Fruit fly (Drosophila melanogaster) whole organism, wandering third instar larva: Measurements from ENCODE around the gene nbs.
A peak's percentile ranks its signal among the peaks of the same experiment; 100 is the strongest.

Experiments used
- Abd-B ChIP-seq: fragments of >200 bp; optimal IDR thresholded peaks from 2 replicates; lab custom pipeline; 2017; ENCODE audit warnings: missing biosample characterization, missing genetic modification characterization
- CG9705 ChIP-seq: fragments of 200-800 bp; sonication (Bioruptor generic); optimal IDR thresholded peaks from 2 replicates; lab custom pipeline; 2018; ENCODE audit warnings: missing biosample characterization, mild to moderate bottlenecking, missing genetic modification characterization
- CrebA ChIP-seq: fragments of 200-800 bp; sonication (Bioruptor generic); optimal IDR thresholded peaks from 2 replicates; lab custom pipeline; 2016; ENCODE audit warnings: missing biosample characterization, mild to moderate bottlenecking, missing genetic modification characterization, borderline replicate concordance
- Dif ChIP-seq: fragments of 200-275, 200-300 bp; sonication (Bioruptor generic); optimal IDR thresholded peaks from 2 replicates; lab custom pipeline; 2018; ENCODE audit warnings: missing biosample characterization, missing genetic modification characterization; ENCODE audit not compliant: partially characterized antibody
- GATAd ChIP-seq: sonication (Bioruptor generic); optimal IDR thresholded peaks from 2 replicates; lab custom pipeline; 2016; ENCODE audit warnings: missing biosample characterization, missing genetic modification characterization
- HLH106 ChIP-seq: fragments of 200-800 bp; optimal IDR thresholded peaks from 3 replicates; lab custom pipeline; 2019; ENCODE audit warnings: missing biosample characterization, mild to moderate bottlenecking, missing genetic modification characterization, moderate library complexity
- Hnf4 ChIP-seq: fragments of 200-800 bp; sonication (Bioruptor generic); optimal IDR thresholded peaks from 2 replicates; lab custom pipeline; 2016; ENCODE audit warnings: missing biosample characterization, mild to moderate bottlenecking, missing genetic modification characterization
- Hr78 ChIP-seq: fragments of >200 bp; optimal IDR thresholded peaks from 2 replicates; lab custom pipeline; 2017; ENCODE audit warnings: missing biosample characterization, missing genetic modification characterization
- Myc ChIP-seq: fragments of >200 bp; optimal IDR thresholded peaks from 2 replicates; lab custom pipeline; 2017
- OdsH ChIP-seq: fragments of 200-800 bp; sonication (Bioruptor generic); optimal IDR thresholded peaks from 2 replicates; lab custom pipeline; 2016; ENCODE audit warnings: missing biosample characterization, mild to moderate bottlenecking, missing genetic modification characterization
- Rel ChIP-seq, 2 experiments: fragments of 200-800 bp; sonication (Bioruptor generic) in 1 of 2; optimal IDR thresholded peaks; 2 replicates in 1 of 2; 3 replicates in 1 of 2; lab custom pipeline; 2016 to 2019; ENCODE audit warnings: mild to moderate bottlenecking in 2 of 2, missing biosample characterization in 2 of 2, missing genetic modification characterization in 2 of 2, moderate library complexity in 1 of 2
- Sp1 ChIP-seq: fragments of 200-800 bp; sonication (Bioruptor generic); optimal IDR thresholded peaks from 3 replicates; lab custom pipeline; 2019; ENCODE audit warnings: missing biosample characterization, mild to moderate bottlenecking, missing genetic modification characterization, moderate library complexity
- dl ChIP-seq, 2 experiments: fragments of 175-275, 200-275 bp in 1 of 2; fragments of 200-275 bp in 1 of 2; sonication (Bioruptor generic); optimal IDR thresholded peaks; lab custom pipeline; 2018; ENCODE audit warnings: mild to moderate bottlenecking in 2 of 2, missing biosample characterization in 2 of 2, missing genetic modification characterization in 2 of 2, moderate library complexity in 2 of 2; ENCODE audit not compliant: partially characterized antibody in 2 of 2, insufficient read depth in 1 of 2
- dmrt93B ChIP-seq: fragments of 200-800 bp; sonication (Bioruptor generic); optimal IDR thresholded peaks from 2 replicates; lab custom pipeline; 2018; ENCODE audit warnings: missing biosample characterization, mild to moderate bottlenecking, missing genetic modification characterization
- dsf ChIP-seq: sonication (Bioruptor generic); optimal IDR thresholded peaks from 2 replicates; lab custom pipeline; 2016; ENCODE audit warnings: missing biosample characterization, missing genetic modification characterization, borderline replicate concordance
- ey ChIP-seq: fragments of 200-800 bp; sonication (Bioruptor generic); optimal IDR thresholded peaks from 2 replicates; lab custom pipeline; 2016; ENCODE audit warnings: missing biosample characterization, missing genetic modification characterization
- fru ChIP-seq: fragments of 200-800 bp; sonication (Bioruptor generic); optimal IDR thresholded peaks from 3 replicates; lab custom pipeline; 2016; ENCODE audit warnings: missing biosample characterization, mild to moderate bottlenecking, missing genetic modification characterization
- jim ChIP-seq: fragments of 175-275, 200-325 bp; sonication (Bioruptor generic); optimal IDR thresholded peaks from 2 replicates; lab custom pipeline; 2016; ENCODE audit warnings: missing biosample characterization, mild to moderate bottlenecking, missing genetic modification characterization
- psq ChIP-seq: fragments of 200-800 bp; sonication (Bioruptor generic); optimal IDR thresholded peaks from 3 replicates; lab custom pipeline; 2017; ENCODE audit warnings: missing biosample characterization, mild to moderate bottlenecking, missing genetic modification characterization, moderate library complexity
- rgr ChIP-seq: fragments of 200-800 bp; sonication (Bioruptor generic); optimal IDR thresholded peaks from 3 replicates; lab custom pipeline; 2016; ENCODE audit warnings: missing biosample characterization, mild to moderate bottlenecking, missing genetic modification characterization
- sv ChIP-seq: fragments of 200-800 bp; sonication (Bioruptor generic); optimal IDR thresholded peaks from 3 replicates; lab custom pipeline; 2016; ENCODE audit warnings: missing biosample characterization, missing genetic modification characterization
- tai ChIP-seq: sonication (Bioruptor generic); optimal IDR thresholded peaks from 2 replicates; lab custom pipeline; 2016; ENCODE audit warnings: missing biosample characterization, missing genetic modification characterization
- usp ChIP-seq: fragments of >200 bp; optimal IDR thresholded peaks from 2 replicates; lab custom pipeline; 2017; ENCODE audit warnings: missing biosample characterization, missing genetic modification characterization
- woc ChIP-seq: sonication (Bioruptor generic); optimal IDR thresholded peaks from 2 replicates; lab custom pipeline; 2016; ENCODE audit warnings: missing biosample characterization, mild to moderate bottlenecking, missing genetic modification characterization

nbs gene

DNA sequence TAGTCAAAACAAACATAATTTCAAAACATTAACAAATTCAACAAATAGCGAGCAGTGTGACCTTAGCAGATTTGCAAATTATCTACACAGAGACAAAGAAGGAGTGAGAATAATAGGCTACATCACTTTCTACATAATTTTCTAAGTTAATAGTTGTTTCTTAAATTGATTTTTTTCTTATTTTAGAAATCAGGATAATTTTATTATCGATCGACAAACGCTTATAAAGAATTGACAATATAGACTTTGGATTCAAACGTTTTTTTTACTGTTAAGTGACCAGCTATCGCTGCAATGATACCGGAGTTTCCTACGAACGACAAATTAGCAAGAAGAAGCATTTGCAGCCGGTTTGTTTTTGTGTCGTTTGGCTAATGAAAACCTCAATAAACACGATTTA is at the start of gene nbs, which contains the start of gene defl:
Gene nbs (minus strand): TSS at position 87 of the 400 bp plus-strand sequence.
Gene defl (plus strand): TSS at position 316 of the 400 bp plus-strand sequence.
- no peak for TF ChIP-seq dmrt93B (GFP tag; lab: Kevin White, UChicago)
- TF ChIP-seq CG9705 (GFP tag; lab: Kevin White, UChicago): peak; percentile 67
- peak; percentile 72 for TF ChIP-seq ey
- peak; percentile 85 for TF ChIP-seq HLH106 (tag; lab: Kevin White, UChicago)
- TF ChIP-seq psq (GFP tag; lab: Kevin White, UChicago): peak; percentile 62
- no peak for TF ChIP-seq dl (GFP tag; optimal IDR thresholded peaks at IDR 0.05; lab: Kevin White, UChicago; ENCODE audit: insufficient read depth in 1 of 2, partially characterized antibody in 2 of 2)
- TF ChIP-seq sv (GFP tag; lab: Kevin White, UChicago): peak; percentile 56
- peak; percentile 46 for TF ChIP-seq dsf (GFP tag; lab: Kevin White, UChicago)
- no peak for TF ChIP-seq Hr78 (GFP tag; lab: Kevin White, UChicago)
- no peak for TF ChIP-seq Rel (GFP tag; optimal IDR thresholded peaks at IDR 0.05; lab: Kevin White, UChicago)
- TF ChIP-seq Rel (tag; optimal IDR thresholded peaks at IDR 0.05; lab: Kevin White, UChicago): peak; percentile 49
- TF ChIP-seq Myc: peak; percentile 27
- TF ChIP-seq rgr (GFP tag; lab: Kevin White, UChicago): peak; percentile 80
- peak; percentile 62 for TF ChIP-seq OdsH

DNA sequence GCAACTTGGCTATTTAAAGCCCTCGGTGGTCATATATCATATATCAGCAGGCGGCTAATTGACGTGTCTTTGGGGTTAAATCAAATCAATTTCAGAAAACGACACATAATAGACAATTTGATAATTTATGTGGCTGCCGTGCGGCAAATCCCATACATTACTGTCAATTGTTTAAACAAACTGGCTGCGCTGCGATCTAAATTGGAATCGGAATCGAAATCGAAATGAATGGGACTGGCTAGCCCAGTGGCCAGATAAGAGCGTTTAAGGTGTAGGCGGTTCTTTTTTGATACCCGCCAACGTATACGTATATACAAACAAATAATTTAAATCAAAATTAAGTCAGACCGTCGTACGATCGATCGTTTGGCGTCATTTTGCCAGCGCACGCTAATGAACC is 45.4 kb upstream of the nbs start:
- TF ChIP-seq CrebA (GFP tag; lab: Kevin White, UChicago) (no peak), dsf (GFP tag; lab: Kevin White, UChicago) (no peak), Abd-B (GFP tag; lab: Kevin White, UChicago) (no peak)

DNA sequence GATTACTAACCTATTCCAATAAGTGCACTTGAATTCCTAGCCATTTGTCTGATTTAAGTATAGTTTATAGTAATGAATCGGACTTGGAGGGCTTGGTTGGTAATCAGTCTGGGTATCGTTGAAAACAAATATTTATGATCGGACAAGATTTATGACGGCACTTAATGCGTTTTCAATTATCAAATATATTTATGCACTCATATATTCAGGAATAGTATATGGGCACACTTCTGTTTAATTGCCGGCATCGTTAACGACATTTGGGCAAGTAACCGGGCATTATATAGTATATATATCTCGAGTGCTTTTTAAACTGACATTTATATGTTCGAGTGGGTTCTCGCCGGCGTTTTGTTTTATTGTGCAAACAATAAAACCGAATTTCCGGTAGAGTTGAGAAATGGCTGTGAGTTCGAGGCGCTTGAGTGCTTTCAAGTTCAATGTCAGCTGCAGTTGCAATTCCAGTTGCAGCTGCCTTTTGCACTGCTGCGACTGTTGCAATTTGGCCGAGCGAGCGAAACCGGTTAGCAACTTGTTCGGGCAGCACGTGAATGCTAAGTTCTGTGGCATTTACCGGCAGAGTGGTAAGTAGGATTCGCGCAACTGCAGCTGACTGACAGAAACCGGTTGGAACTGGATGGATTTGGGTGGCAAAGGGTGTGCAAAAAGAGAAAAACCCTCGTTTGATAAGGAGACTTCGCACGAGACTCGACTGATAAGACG is 44.8 kb upstream of the nbs start:
- peak in 1 of 2 experiments; percentile 5 for TF ChIP-seq dl (GFP tag; optimal IDR thresholded peaks at IDR 0.05; lab: Kevin White, UChicago; ENCODE audit: insufficient read depth in 1 of 2, partially characterized antibody in 2 of 2)
- TF ChIP-seq dsf (GFP tag; lab: Kevin White, UChicago): no peak
- TF ChIP-seq woc (GFP tag; lab: Kevin White, UChicago): no peak
- no peak for TF ChIP-seq tai (GFP tag; lab: Kevin White, UChicago)
- no peak for TF ChIP-seq Rel (GFP tag; optimal IDR thresholded peaks at IDR 0.05; lab: Kevin White, UChicago)
- TF ChIP-seq Rel (tag; optimal IDR thresholded peaks at IDR 0.05; lab: Kevin White, UChicago): no peak
- TF ChIP-seq jim: no peak
- TF ChIP-seq CG9705 (GFP tag; lab: Kevin White, UChicago): no peak
- TF ChIP-seq Dif: peak; percentile 23
- no peak for TF ChIP-seq Sp1 (GFP tag; lab: Kevin White, UChicago)
- no peak for TF ChIP-seq fru (GFP tag; lab: Kevin White, UChicago)
- TF ChIP-seq GATAd (GFP tag; lab: Kevin White, UChicago): no peak

DNA sequence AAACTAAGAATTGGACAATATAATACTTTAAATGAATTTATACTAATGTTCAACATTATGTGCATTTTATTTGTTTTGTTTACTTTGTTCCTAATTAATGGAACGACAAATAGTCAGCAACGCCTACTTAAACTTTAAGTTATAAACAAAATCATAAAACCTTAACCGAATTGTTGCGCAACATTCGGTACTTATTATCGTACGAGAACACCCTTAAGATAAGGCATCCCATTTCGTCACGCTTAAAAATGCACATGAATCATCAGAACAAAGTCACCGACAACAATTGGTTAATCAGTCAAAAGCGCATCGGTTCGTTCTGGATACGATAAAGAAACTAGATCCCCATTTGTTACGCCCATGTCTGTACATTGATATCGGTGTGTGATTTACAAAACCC is 43.4 kb upstream of the nbs start:
- TF ChIP-seq Rel (GFP tag; optimal IDR thresholded peaks at IDR 0.05; lab: Kevin White, UChicago) (no peak), Rel (tag; optimal IDR thresholded peaks at IDR 0.05; lab: Kevin White, UChicago) (peak; percentile 76), tai (GFP tag; lab: Kevin White, UChicago) (no peak), rgr (GFP tag; lab: Kevin White, UChicago) (no peak), ey (no peak)

DNA sequence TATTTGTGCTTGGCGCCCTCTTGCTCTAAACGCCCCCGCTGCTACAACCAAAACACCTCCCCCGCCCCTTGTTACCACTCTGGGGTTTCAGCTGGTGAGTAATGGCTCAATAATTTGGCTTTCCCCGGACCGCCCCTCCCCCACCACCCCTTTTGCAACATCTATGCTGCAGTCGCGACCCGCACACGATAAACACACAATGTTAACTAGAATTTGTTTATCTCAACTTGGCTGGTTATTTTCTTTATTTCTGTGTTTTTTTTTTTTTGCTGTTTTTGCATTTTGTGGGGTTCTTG is 42.7 kb upstream of the nbs start:
- TF ChIP-seq Dif (no peak), Hnf4 (GFP tag; lab: Kevin White, UChicago) (no peak), usp (GFP tag; lab: Kevin White, UChicago) (no peak), psq (GFP tag; lab: Kevin White, UChicago) (no peak), woc (GFP tag; lab: Kevin White, UChicago) (no peak), fru (GFP tag; lab: Kevin White, UChicago) (no peak), GATAd (GFP tag; lab: Kevin White, UChicago) (no peak), Abd-B (GFP tag; lab: Kevin White, UChicago) (no peak), dl (GFP tag; optimal IDR thresholded peaks at IDR 0.05; lab: Kevin White, UChicago; ENCODE audit: insufficient read depth in 1 of 2, partially characterized antibody in 2 of 2) (no peak), Sp1 (GFP tag; lab: Kevin White, UChicago) (no peak)
- TF ChIP-seq, all 38 proteins: peak for 0
